Fruit fly (Drosophila melanogaster): ENCODE data around the gene CG42748.

The CG42748 gene

dm6 chr2L:22131171-22131675 is at the start of gene CG42748:
TSS of gene CG42748 (plus strand) at chr2L:22131221.
- TF ChIP-seq CTCF (optimal IDR thresholded peaks at IDR 0.05) (no peak), CG8478 (optimal IDR thresholded peaks at IDR 0.05) (no peak)

- no peak for TF ChIP-seq CG8478 (optimal IDR thresholded peaks at IDR 0.05)
- no peak for TF ChIP-seq CTCF (optimal IDR thresholded peaks at IDR 0.05)
These were observed 26.7 kb upstream of the CG42748 start, which contains the start of gene tplus3b for dm6 chr2L:22104301-22104700. TSS of gene tplus3b (minus strand) at chr2L:22104401.

- no peak for TF ChIP-seq CG8478 (optimal IDR thresholded peaks at IDR 0.05)
- no peak for TF ChIP-seq CTCF (optimal IDR thresholded peaks at IDR 0.05)
These were observed 25.6 kb upstream of the CG42748 start, which contains the start of gene CG15219 for dm6 chr2L:22105412-22105811. TSS of gene CG15219 (minus strand) at chr2L:22105512.

dm6 chr2L:22107204-22107603 is 23.8 kb upstream of the CG42748 start, which contains the start of gene CG10834:
TSS of gene CG10834 (minus strand) at chr2L:22107304.
- TF ChIP-seq CTCF (optimal IDR thresholded peaks at IDR 0.05) (no peak), CG8478 (optimal IDR thresholded peaks at IDR 0.05) (no peak)

dm6 chr2L:22108664-22109063 is 22.4 kb upstream of the CG42748 start, which contains the start of gene CG6675:
TSS of gene CG6675 (plus strand) at chr2L:22108964.
- TF ChIP-seq CTCF (optimal IDR thresholded peaks at IDR 0.05) (no peak), CG8478 (optimal IDR thresholded peaks at IDR 0.05) (no peak)

- TF ChIP-seq CG8478 (optimal IDR thresholded peaks at IDR 0.05) (no peak), CTCF (optimal IDR thresholded peaks at IDR 0.05) (no peak)
These were observed 10.1 kb upstream of the CG42748 start, which contains the start of gene CG3651 for dm6 chr2L:22120871-22121388. TSS of gene CG3651 (plus strand) at chr2L:22121338.

dm6 chr2L:22121651-22122165 is 9.3 kb upstream of the CG42748 start:
- TF ChIP-seq CG8478 (optimal IDR thresholded peaks at IDR 0.05) (no peak), CTCF (optimal IDR thresholded peaks at IDR 0.05) (no peak)

- no peak for TF ChIP-seq CTCF (optimal IDR thresholded peaks at IDR 0.05)
- TF ChIP-seq CG8478 (optimal IDR thresholded peaks at IDR 0.05) = no peak
These were observed 1.3 kb upstream of the CG42748 start, which contains the start of gene CycK for dm6 chr2L:22129581-22130300. TSS of gene CycK (minus strand) at chr2L:22130142.

dm6 chr2L:22132984-22133383 is 2.0 kb downstream of the CG42748 start:
- TF ChIP-seq CTCF (optimal IDR thresholded peaks at IDR 0.05) = no peak
- TF ChIP-seq CG8478 (optimal IDR thresholded peaks at IDR 0.05) = no peak

dm6 chr2L:22134091-22134730 is 3.2 kb downstream of the CG42748 start:
- TF ChIP-seq CG8478 (optimal IDR thresholded peaks at IDR 0.05) = no peak
- TF ChIP-seq CTCF (optimal IDR thresholded peaks at IDR 0.05) = no peak

dm6 chr2L:22139354-22139753 is 8.3 kb downstream of the CG42748 start:
- TF ChIP-seq CTCF (optimal IDR thresholded peaks at IDR 0.05) (no peak), CG8478 (optimal IDR thresholded peaks at IDR 0.05) (no peak)

dm6 chr2L:22139960-22140359 is 8.9 kb downstream of the CG42748 start:
- TF ChIP-seq CTCF (optimal IDR thresholded peaks at IDR 0.05) (no peak), CG8478 (optimal IDR thresholded peaks at IDR 0.05) (no peak)

- no peak for TF ChIP-seq CTCF (optimal IDR thresholded peaks at IDR 0.05)
- TF ChIP-seq CG8478 (optimal IDR thresholded peaks at IDR 0.05) = no peak
These were observed 11.7 kb downstream of the CG42748 start for dm6 chr2L:22142696-22143176.

dm6 chr2L:22144127-22144526 is 13.1 kb downstream of the CG42748 start:
- no peak for TF ChIP-seq CG8478 (optimal IDR thresholded peaks at IDR 0.05)
- TF ChIP-seq CTCF (optimal IDR thresholded peaks at IDR 0.05) = no peak

- no peak for TF ChIP-seq CTCF (optimal IDR thresholded peaks at IDR 0.05)
These were observed 14.4 kb downstream of the CG42748 start for dm6 chr2L:22145269-22145917.
